Fruit fly (Drosophila melanogaster): Measurements from ENCODE around the gene CG33160.

DNA sequence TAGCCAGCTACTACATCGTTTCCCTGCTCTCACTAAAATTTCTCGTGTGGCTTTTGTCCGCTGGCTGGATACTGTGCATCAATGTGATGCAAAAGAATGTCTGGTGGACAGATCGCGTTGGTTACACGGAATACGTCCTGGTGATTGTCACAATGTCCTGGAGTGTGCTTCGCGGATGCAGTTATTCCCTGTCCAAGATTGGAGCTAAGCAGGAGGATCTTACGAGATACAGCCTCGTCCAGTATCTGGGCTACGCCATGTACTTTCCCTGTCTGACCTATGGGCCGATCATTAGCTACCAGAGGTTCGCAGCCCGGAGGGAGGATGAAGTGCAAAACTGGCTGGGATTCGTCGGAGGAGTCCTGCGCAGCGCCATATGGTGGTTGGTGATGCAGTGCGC, 43.6 kb downstream of the CG33160 start:
- TF ChIP-seq D1 (tag; optimal IDR thresholded peaks at IDR 0.05) (no peak), CG4496 (GFP tag; IDR thresholded peaks at IDR 0.05) (no peak), fd96Ca (GFP tag; IDR thresholded peaks at IDR 0.05) (no peak), CG17806 (tag; optimal IDR thresholded peaks at IDR 0.05) (no peak), Pif1B (GFP tag; optimal IDR thresholded peaks at IDR 0.05) (no peak), CG13204 (GFP tag; optimal IDR thresholded peaks at IDR 0.05) (no peak), CG8159 (tag; optimal IDR thresholded peaks at IDR 0.05) (no peak), Ets98B (GFP tag; IDR thresholded peaks at IDR 0.05) (no peak), gl (tag; optimal IDR thresholded peaks at IDR 0.05) (no peak), CG15710 (tag; optimal IDR thresholded peaks at IDR 0.05) (no peak), rn (GFP tag; IDR thresholded peaks at IDR 0.05) (no peak), CG12605 (GFP tag; IDR thresholded peaks at IDR 0.05) (no peak), Snoo (tag; optimal IDR thresholded peaks at IDR 0.05) (no peak)
